In genomic region chr3L:18891986-18892385, dm6 we compare ENCODE assay signal across 1 fruit fly cellular context.
TF ChIP-seq lines count a peak whose summit lies in the region.

NijB (plus strand) TSS chr3L:18892383.

TF ChIP-seq in whole organism, embryonic, 481 proteins besides CTCF, POLR2A, EP300 and RAD21 (continued from another document):
- TF ChIP-seq sqz (GFP tag; optimal IDR thresholded peaks at IDR 0.05; lab: Kevin White, UChicago) (peak; percentile 85), HmgZ (tag; optimal IDR thresholded peaks at IDR 0.05; lab: Kevin White, UChicago) (peak; percentile 52), Opbp (GFP tag; IDR thresholded peaks at IDR 0.05; lab: Robert Waterston, UW; ENCODE audit: partially characterized antibody) (no peak), nom (GFP tag; optimal IDR thresholded peaks at IDR 0.05; lab: Kevin White, UChicago) (no peak), D19A (tag; optimal IDR thresholded peaks at IDR 0.05; lab: Kevin White, UChicago) (peak; percentile 32), sug (tag; optimal IDR thresholded peaks at IDR 0.05; lab: Kevin White, UChicago) (peak; percentile 4), CG14710 (tag; optimal IDR thresholded peaks at IDR 0.05; lab: Kevin White, UChicago) (no peak), E2f2 (GFP tag; IDR thresholded peaks at IDR 0.05; lab: Robert Waterston, UW) (peak; percentile 12; the same call in 1 of the 2 replicates), CG3407 (GFP tag; optimal IDR thresholded peaks at IDR 0.05; lab: Kevin White, UChicago) (no peak), pita (GFP tag; optimal IDR thresholded peaks at IDR 0.05; lab: Kevin White, UChicago) (peak; percentile 61)
